Worm (Caenorhabditis elegans) whole organism, L3 larva: Measurements from ENCODE around the gene puf-9.
A peak's percentile ranks its signal among the peaks of the same experiment; 100 is the strongest.

ENCODE experiments used
- aly-2 ChIP-seq: fragments of 150-350 bp; optimal IDR thresholded peaks from 2 replicates; lab custom pipeline; 2014; ENCODE audit warnings: missing biosample characterization, missing genetic modification characterization
- ama-1 ChIP-seq: fragments of 150-350 bp; optimal IDR thresholded peaks from 2 replicates; lab custom pipeline; 2018
- ceh-16 ChIP-seq: sonication (generic microtip); optimal IDR thresholded peaks from 2 replicates; lab custom pipeline; 2017; ENCODE audit warnings: missing biosample characterization, missing genetic modification characterization
- ceh-28 ChIP-seq: fragments of 150-350 bp; optimal IDR thresholded peaks from 2 replicates; lab custom pipeline; 2014; ENCODE audit warnings: missing biosample characterization, missing genetic modification reagents, missing genetic modification characterization
- ceh-9 ChIP-seq: sonication (generic microtip); optimal IDR thresholded peaks from 2 replicates; lab custom pipeline; 2018; ENCODE audit warnings: missing biosample characterization, missing genetic modification characterization
- daf-12 ChIP-seq: fragments of 150-350 bp; optimal IDR thresholded peaks from 2 replicates; lab custom pipeline; 2014; ENCODE audit warnings: missing biosample characterization, missing genetic modification reagents, missing genetic modification characterization
- egl-5 ChIP-seq: fragments of 150-350 bp; optimal IDR thresholded peaks from 2 replicates; lab custom pipeline; 2017; ENCODE audit warnings: missing biosample characterization, missing genetic modification reagents, missing genetic modification characterization, inconsistent platforms
- elt-1 ChIP-seq: fragments of 150-350 bp; optimal IDR thresholded peaks from 2 replicates; lab custom pipeline; 2014; ENCODE audit warnings: missing biosample characterization, missing genetic modification characterization
- elt-2 ChIP-seq: sonication (generic microtip); optimal IDR thresholded peaks from 2 replicates; lab custom pipeline; 2016; ENCODE audit warnings: missing genetic modification reagents, mild to moderate bottlenecking, missing genetic modification characterization, missing compliant biosample characterization
- elt-3 ChIP-seq, 3 experiments: fragments of 150-350 bp in 1 of 3; sonication (generic microtip) in 2 of 3; optimal IDR thresholded peaks; 2 replicates in 2 of 3; 4 replicates in 1 of 3; lab custom pipeline; 2014 to 2017; ENCODE audit warnings: missing biosample characterization in 3 of 3, missing genetic modification characterization in 3 of 3
- eor-1 ChIP-seq, 2 experiments: fragments of 150-350 bp; optimal IDR thresholded peaks; 2 replicates each; lab custom pipeline; 2014 to 2018; ENCODE audit warnings: missing biosample characterization in 2 of 2, missing genetic modification characterization in 2 of 2
- fkh-10 ChIP-seq: sonication (generic microtip); optimal IDR thresholded peaks from 2 replicates; lab custom pipeline; 2017; ENCODE audit warnings: missing biosample characterization, missing genetic modification reagents, missing genetic modification characterization
- fkh-2 ChIP-seq: fragments of 150-350 bp; optimal IDR thresholded peaks from 2 replicates; lab custom pipeline; 2014; ENCODE audit warnings: missing biosample characterization, missing genetic modification reagents, missing genetic modification characterization
- fos-1 ChIP-seq: fragments of 150-350 bp; optimal IDR thresholded peaks from 2 replicates; lab custom pipeline; 2014; ENCODE audit warnings: missing biosample characterization, missing genetic modification characterization
- hmg-11 ChIP-seq: sonication (generic microtip); optimal IDR thresholded peaks from 2 replicates; lab custom pipeline; 2016; ENCODE audit warnings: missing genetic modification characterization, missing compliant biosample characterization
- jun-1 ChIP-seq: fragments of 150-350 bp; optimal IDR thresholded peaks from 2 replicates; lab custom pipeline; 2014; ENCODE audit warnings: missing biosample characterization, missing genetic modification reagents, missing genetic modification characterization
- lin-15B ChIP-seq: fragments of 150-350 bp; optimal IDR thresholded peaks from 2 replicates; lab custom pipeline; 2014; ENCODE audit warnings: missing biosample characterization, missing genetic modification characterization
- lin-39 ChIP-seq: fragments of 150-350 bp; optimal IDR thresholded peaks from 2 replicates; lab custom pipeline; 2018; ENCODE audit warnings: missing biosample characterization, missing genetic modification reagents, missing genetic modification characterization
- mdl-1 ChIP-seq: fragments of 150-350 bp; optimal IDR thresholded peaks from 2 replicates; lab custom pipeline; 2014; ENCODE audit warnings: missing biosample characterization, missing genetic modification characterization
- mml-1 ChIP-seq: fragments of 150-350 bp; sonication (generic microtip); optimal IDR thresholded peaks from 3 replicates; lab custom pipeline; 2014; ENCODE audit warnings: missing biosample characterization, missing genetic modification characterization
- nfya-1 ChIP-seq: sonication (generic microtip); optimal IDR thresholded peaks from 2 replicates; lab custom pipeline; 2017; ENCODE audit warnings: missing genetic modification characterization, mild to moderate bottlenecking, missing compliant biosample characterization, antibody characterized with exemption, moderate library complexity; ENCODE audit not compliant: insufficient read depth
- nhr-237 ChIP-seq: fragments of 150-350 bp; optimal IDR thresholded peaks from 2 replicates; lab custom pipeline; 2014; ENCODE audit warnings: missing biosample characterization, missing genetic modification characterization
- nhr-25 ChIP-seq: sonication (generic microtip); optimal IDR thresholded peaks from 2 replicates; lab custom pipeline; 2017; ENCODE audit warnings: missing biosample characterization, missing genetic modification characterization
- nhr-28 ChIP-seq: fragments of 150-350 bp; optimal IDR thresholded peaks from 2 replicates; lab custom pipeline; 2014; ENCODE audit warnings: missing biosample characterization, missing genetic modification characterization
- nhr-43 ChIP-seq: sonication (generic microtip); optimal IDR thresholded peaks from 2 replicates; lab custom pipeline; 2016; ENCODE audit warnings: mild to moderate bottlenecking, missing genetic modification characterization, missing compliant biosample characterization; ENCODE audit not compliant: poor library complexity, severe bottlenecking
- nhr-77 ChIP-seq: fragments of 150-350 bp; optimal IDR thresholded peaks from 2 replicates; lab custom pipeline; 2014; ENCODE audit warnings: missing biosample characterization, missing genetic modification characterization
- pha-4 ChIP-seq: fragments of 150-350 bp; optimal IDR thresholded peaks from 2 replicates; lab custom pipeline; 2014; ENCODE audit warnings: missing biosample characterization, missing genetic modification reagents, missing genetic modification characterization
- pqm-1 ChIP-seq: fragments of 150-350 bp; optimal IDR thresholded peaks from 2 replicates; lab custom pipeline; 2017; ENCODE audit warnings: missing biosample characterization, missing genetic modification characterization, inconsistent platforms
- sea-2 ChIP-seq: fragments of 150-350 bp; sonication (generic microtip); optimal IDR thresholded peaks from 4 replicates; lab custom pipeline; 2014; ENCODE audit warnings: missing biosample characterization, missing genetic modification reagents, missing genetic modification characterization
- skn-1 ChIP-seq: fragments of 150-350 bp; optimal IDR thresholded peaks from 2 replicates; lab custom pipeline; 2014; ENCODE audit warnings: missing biosample characterization, missing genetic modification characterization
- unc-39 ChIP-seq: sonication (generic microtip); optimal IDR thresholded peaks from 4 replicates; lab custom pipeline; 2017; ENCODE audit warnings: missing biosample characterization, missing genetic modification characterization
- unc-62 ChIP-seq: fragments of 150-350 bp; sonication (generic microtip); optimal IDR thresholded peaks from 4 replicates; lab custom pipeline; 2014; ENCODE audit warnings: missing biosample characterization, missing genetic modification reagents, missing genetic modification characterization
- ztf-11 ChIP-seq: fragments of 150-350 bp; optimal IDR thresholded peaks from 2 replicates; lab custom pipeline; 2014; ENCODE audit warnings: missing biosample characterization, missing genetic modification characterization
- ztf-4 ChIP-seq: fragments of 150-350 bp; optimal IDR thresholded peaks from 2 replicates; lab custom pipeline; 2014; ENCODE audit warnings: missing biosample characterization, missing genetic modification characterization

The puf-9 gene

ce11 chrX:5813030-5813429 is 28.4 kb upstream of the puf-9 start:
- TF ChIP-seq ztf-4 (no peak), ztf-11 (tag; lab: Kevin White, UChicago) (no peak), aly-2 (tag; lab: Kevin White, UChicago) (no peak), elt-2 (peak; percentile 98), nhr-28 (tag; lab: Kevin White, UChicago) (no peak), fos-1 (tag; lab: Kevin White, UChicago) (no peak), pqm-1 (tag; lab: Kevin White, UChicago) (peak; percentile 76), ceh-9 (tag; lab: Kevin White, UChicago) (no peak), jun-1 (tag; lab: Kevin White, UChicago) (peak; percentile 24), mdl-1 (tag; lab: Kevin White, UChicago) (no peak), mml-1 (no peak)

ce11 chrX:5814342-5814741 is 27.1 kb upstream of the puf-9 start:
- TF ChIP-seq lin-15B (tag; lab: Kevin White, UChicago) (no peak), unc-39 (no peak), ztf-4 (no peak), pqm-1 (tag; lab: Kevin White, UChicago) (peak; percentile 48), sea-2 (no peak), nhr-77 (tag; lab: Kevin White, UChicago) (no peak), elt-1 (tag; lab: Kevin White, UChicago) (no peak), ama-1 (lab: Kevin White, UChicago) (no peak), pha-4 (tag; lab: Kevin White, UChicago) (no peak), nhr-25 (tag; lab: Kevin White, UChicago) (peak; percentile 35), unc-62 (GFP tag; lab: Kevin White, UChicago) (no peak), elt-2 (peak; percentile 33), daf-12 (tag; lab: Kevin White, UChicago) (no peak), mdl-1 (tag; lab: Kevin White, UChicago) (no peak), ceh-16 (tag; lab: Kevin White, UChicago) (no peak), skn-1 (tag; lab: Kevin White, UChicago) (no peak), egl-5 (tag; lab: Kevin White, UChicago) (no peak), nhr-43 (tag; lab: Kevin White, UChicago) (no peak)

DNA sequence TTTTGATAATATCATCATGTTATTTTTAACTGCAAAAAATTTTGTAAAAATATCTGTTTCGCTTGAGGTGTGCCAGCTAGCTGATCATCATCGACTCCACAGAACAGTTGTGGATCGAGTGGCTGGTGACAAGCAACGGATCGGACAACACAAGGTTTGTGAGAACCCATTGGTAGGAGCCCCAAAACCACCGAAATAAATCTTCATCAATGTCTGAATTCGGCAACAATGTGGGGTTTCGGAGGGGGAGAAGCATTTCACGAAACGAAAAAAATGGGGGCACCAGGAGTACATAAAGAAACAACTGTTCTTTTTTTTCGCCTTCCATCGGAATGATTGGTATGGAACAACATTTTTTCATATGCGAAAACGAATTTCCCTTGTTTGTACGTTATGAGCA is 26.0 kb upstream of the puf-9 start:
- TF ChIP-seq ceh-28 (tag; lab: Kevin White, UChicago) (no peak), lin-39 (tag; lab: Kevin White, UChicago) (peak; percentile 34), nfya-1 (tag; lab: Kevin White, UChicago) (peak; percentile 20)
- TF ChIP-seq, all 47 proteins: peak for 2

ce11 chrX:5816346-5816745 is 25.0 kb upstream of the puf-9 start:
- no peak for TF ChIP-seq nhr-43 (tag; lab: Kevin White, UChicago)
- TF ChIP-seq unc-62 (GFP tag; lab: Kevin White, UChicago): no peak
- no peak for TF ChIP-seq sea-2
- TF ChIP-seq egl-5 (tag; lab: Kevin White, UChicago): peak; percentile 63
- no peak for TF ChIP-seq elt-3 (tag; optimal IDR thresholded peaks at IDR 0.05; lab: Kevin White, UChicago)
- TF ChIP-seq nfya-1 (tag; lab: Kevin White, UChicago): peak; percentile 72
- no peak for TF ChIP-seq hmg-11 (tag; lab: Kevin White, UChicago)
- TF ChIP-seq eor-1 (tag; optimal IDR thresholded peaks at IDR 0.05; lab: Kevin White, UChicago): no peak
- no peak for TF ChIP-seq nhr-237 (tag; lab: Kevin White, UChicago)
- no peak for TF ChIP-seq nhr-25 (tag; lab: Kevin White, UChicago)
- TF ChIP-seq lin-39 (tag; lab: Kevin White, UChicago): peak; percentile 59
- TF ChIP-seq elt-2: no peak
- TF ChIP-seq fkh-10 (GFP tag; lab: Kevin White, UChicago): no peak
- TF ChIP-seq, all 47 proteins: peak for 3

DNA sequence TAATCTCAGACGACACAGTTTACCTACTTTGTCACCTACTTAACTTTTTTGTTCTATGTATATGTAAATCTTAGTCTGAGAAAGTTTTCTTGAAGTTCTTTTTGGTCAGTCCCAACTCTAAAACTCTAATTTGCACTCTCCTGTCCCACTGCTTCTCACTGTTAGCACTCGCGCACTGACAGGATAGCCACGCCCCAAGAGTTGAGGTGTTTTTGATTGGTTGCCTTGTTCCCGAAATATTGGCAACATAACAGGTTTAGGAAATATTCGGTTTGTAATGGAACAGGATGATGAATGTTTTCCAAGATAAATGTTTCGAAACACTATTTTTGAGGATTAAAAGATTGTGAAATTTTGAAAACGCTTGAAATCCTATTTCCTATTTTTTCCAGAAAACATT is 24.3 kb upstream of the puf-9 start:
- TF ChIP-seq lin-39 (tag; lab: Kevin White, UChicago): peak; percentile 1
- TF ChIP-seq fkh-2 (tag; lab: Kevin White, UChicago): no peak
- TF ChIP-seq nfya-1 (tag; lab: Kevin White, UChicago): peak; percentile 95
- TF ChIP-seq, all 47 proteins: peak for 2
